Worm (Caenorhabditis elegans): ENCODE data around the gene skr-20.

Gene skr-20

DNA sequence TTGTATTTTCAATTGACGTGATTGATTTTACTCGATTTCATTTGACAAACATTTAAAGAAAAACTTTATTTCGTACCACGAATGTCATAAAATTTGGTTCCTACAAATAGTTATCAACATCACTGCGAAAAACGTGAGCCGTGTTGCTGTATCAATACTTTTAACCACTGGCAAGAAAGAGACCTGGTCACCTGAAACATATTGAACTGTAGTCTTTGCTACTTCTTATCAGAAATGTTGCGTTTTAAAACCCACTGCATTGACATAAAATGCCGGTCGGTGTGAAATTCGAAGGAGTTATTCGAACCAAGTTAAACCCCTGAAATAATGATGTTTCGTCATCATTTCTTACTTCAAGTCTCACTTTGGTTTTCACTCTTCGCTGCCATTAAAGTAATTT, 24.3 kb upstream of the skr-20 start (continued):
- TF ChIP-seq nhr-28 (tag; optimal IDR thresholded peaks at IDR 0.05), result peak; percentile 52
- no peak for TF ChIP-seq daf-19 (GFP tag; conservative IDR thresholded peaks at IDR 0.05)

DNA sequence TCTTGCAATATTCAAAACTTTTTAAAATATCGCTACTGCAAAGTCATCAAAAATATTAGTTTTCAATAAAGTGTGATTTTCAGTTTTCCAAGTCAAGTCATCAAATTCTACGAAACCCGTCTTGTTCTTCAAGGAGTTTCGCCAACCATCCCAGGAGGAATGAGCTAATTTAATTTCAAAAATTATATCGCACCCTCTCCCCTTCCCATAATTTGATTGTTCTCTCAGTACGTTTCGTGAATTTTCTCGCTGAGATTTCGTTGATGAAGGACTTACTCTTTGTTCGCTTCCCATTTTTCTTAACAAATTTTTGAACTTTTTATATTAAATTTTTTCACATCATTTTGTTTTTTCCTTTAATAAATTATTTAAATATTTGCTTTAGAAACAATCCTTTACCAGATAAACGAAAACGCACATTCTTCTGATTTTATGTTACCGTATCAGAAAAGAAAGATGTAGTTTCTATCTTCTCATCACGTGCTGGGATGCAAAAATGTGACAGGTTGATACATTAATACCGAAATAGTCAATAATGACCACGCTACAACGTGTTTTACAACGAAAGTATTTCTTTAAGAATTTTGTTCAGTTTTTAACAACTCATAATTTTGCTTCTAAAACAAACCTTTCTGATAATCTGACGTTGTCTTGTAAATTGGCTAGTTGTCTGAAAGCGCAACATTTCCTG, 23.5 kb upstream of the skr-20 start:
- no peak for TF ChIP-seq daf-8 (GFP tag; IDR thresholded peaks at IDR 0.05)
- peak; percentile 52 for TF ChIP-seq dmd-6 (GFP tag; IDR thresholded peaks at IDR 0.05)
- TF ChIP-seq fkh-10 (GFP tag; optimal IDR thresholded peaks at IDR 0.05), result no peak
- no peak for TF ChIP-seq nhr-41 (GFP tag; IDR thresholded peaks at IDR 0.05)
- peak; percentile 85 for TF ChIP-seq ces-1 (GFP tag; optimal IDR thresholded peaks at IDR 0.05)
- peak; percentile 33 for TF ChIP-seq hlh-11 (tag; optimal IDR thresholded peaks at IDR 0.05)
- peak in 1 of 2 experiments; percentile 45 for TF ChIP-seq mdl-1 (tag; optimal IDR thresholded peaks at IDR 0.05)
- TF ChIP-seq lin-38 (GFP tag; IDR thresholded peaks at IDR 0.05), result no peak
- TF ChIP-seq skn-1 (tag; optimal IDR thresholded peaks at IDR 0.05), result no peak
- peak in 1 of 2 experiments; percentile 3 for TF ChIP-seq unc-62 (GFP tag; optimal IDR thresholded peaks at IDR 0.05 in 1 of 2)
- TF ChIP-seq unc-62 (tag; optimal IDR thresholded peaks at IDR 0.05), result no peak
- TF ChIP-seq dve-1 (tag; optimal IDR thresholded peaks at IDR 0.05; ENCODE audit: insufficient read depth), result peak; percentile 67
- TF ChIP-seq gei-8 (GFP tag; optimal IDR thresholded peaks at IDR 0.05), result no peak
- no peak for TF ChIP-seq F10B5.3 (tag; optimal IDR thresholded peaks at IDR 0.05)
- peak; percentile 29 for TF ChIP-seq T20F7.1 (GFP tag; optimal IDR thresholded peaks at IDR 0.05)
- TF ChIP-seq hlh-30 (tag; optimal IDR thresholded peaks at IDR 0.05; ENCODE audit: insufficient read depth), result peak; percentile 71
- no peak for TF ChIP-seq saeg-2 (GFP tag; IDR thresholded peaks at IDR 0.05)
- TF ChIP-seq nhr-28 (tag; optimal IDR thresholded peaks at IDR 0.05), result peak; percentile 82
- TF ChIP-seq vab-7 (GFP tag; IDR thresholded peaks at IDR 0.05), result no peak
- TF ChIP-seq ama-1 (optimal IDR thresholded peaks at IDR 0.05), result no peak

DNA sequence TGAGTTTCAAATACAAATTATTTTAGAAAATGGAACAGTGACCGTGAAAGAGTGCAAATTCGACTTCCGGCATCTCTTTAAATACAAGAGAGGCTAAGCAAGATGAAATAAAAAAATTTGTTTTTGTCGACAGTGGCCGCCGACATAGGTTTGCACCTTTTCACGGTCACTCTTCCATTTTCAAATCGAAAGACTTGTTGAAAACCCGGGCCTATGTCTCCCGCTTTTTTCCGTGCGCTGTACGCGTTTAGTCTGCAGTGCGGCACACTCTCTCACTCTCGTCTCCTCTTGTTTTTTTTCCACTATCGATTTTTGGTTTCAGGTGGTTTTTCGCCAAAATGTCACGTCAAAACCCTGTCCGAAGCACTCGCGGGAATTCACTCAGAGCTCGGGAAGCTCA, 21.8 kb upstream of the skr-20 start, which contains the start of gene hpl-1:
Gene hpl-1, plus strand, starts transcription at position 301 of the 400 bp plus-strand sequence.
- TF ChIP-seq attf-4 (tag; optimal IDR thresholded peaks at IDR 0.05), result no peak
- no peak for TF ChIP-seq Y75B8A.6 (GFP tag; IDR thresholded peaks at IDR 0.05)
- no peak for TF ChIP-seq ceh-44 (GFP tag; IDR thresholded peaks at IDR 0.05)
- no peak for TF ChIP-seq mdt-29 (GFP tag; IDR thresholded peaks at IDR 0.05)
- TF ChIP-seq ceh-20 (GFP tag; IDR thresholded peaks at IDR 0.05), result no peak
- no peak for TF ChIP-seq F37D6.2 (tag; optimal IDR thresholded peaks at IDR 0.05)
- no peak for TF ChIP-seq nhr-42 (GFP tag; IDR thresholded peaks at IDR 0.05)
- no peak for TF ChIP-seq unc-130 (GFP tag; optimal IDR thresholded peaks at IDR 0.05)
- TF ChIP-seq vab-7 (GFP tag; IDR thresholded peaks at IDR 0.05), result no peak
- no peak for TF ChIP-seq tag-97 (GFP tag; IDR thresholded peaks at IDR 0.05)
- no peak for TF ChIP-seq dmd-9 (GFP tag; IDR thresholded peaks at IDR 0.05)
- no peak for TF ChIP-seq fos-1 (tag; optimal IDR thresholded peaks at IDR 0.05)
- TF ChIP-seq nhr-111 (GFP tag; optimal IDR thresholded peaks at IDR 0.05), result no peak
- no peak for TF ChIP-seq ceh-28 (tag; optimal IDR thresholded peaks at IDR 0.05)
- TF ChIP-seq madf-9 (GFP tag; conservative IDR thresholded peaks at IDR 0.05), result no peak
- no peak for TF ChIP-seq ces-1 (GFP tag; optimal IDR thresholded peaks at IDR 0.05)
- no peak for TF ChIP-seq nhr-11 (tag; optimal IDR thresholded peaks at IDR 0.05)

DNA sequence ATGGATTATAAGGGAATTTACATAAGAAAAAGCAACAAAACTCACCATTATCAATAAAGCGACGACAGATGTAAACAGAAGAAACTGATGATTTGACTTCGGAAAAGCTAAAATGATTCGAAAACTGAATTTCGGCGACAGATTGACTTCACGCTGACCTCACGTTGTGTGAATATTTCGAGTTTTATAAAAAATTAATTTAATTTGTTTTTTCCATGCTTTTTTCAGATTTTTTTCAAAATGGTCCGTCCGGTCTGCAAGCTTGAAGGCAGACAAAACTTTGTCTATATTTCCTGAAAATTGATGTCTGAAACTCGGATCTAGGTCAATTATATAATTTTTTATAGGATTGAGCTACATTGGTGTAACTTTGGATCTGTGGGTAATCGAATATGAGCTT, 18.9 kb upstream of the skr-20 start, which contains the start of gene K08H2.5:
Gene K08H2.5, minus strand, starts transcription at position 101 of the 400 bp plus-strand sequence.
- TF ChIP-seq Y75B8A.6 (GFP tag; IDR thresholded peaks at IDR 0.05) (no peak), tag-97 (GFP tag; IDR thresholded peaks at IDR 0.05) (no peak), Y105C5A.15 (GFP tag; IDR thresholded peaks at IDR 0.05) (no peak), egl-27 (tag; optimal IDR thresholded peaks at IDR 0.05) (no peak), nhr-48 (tag; optimal IDR thresholded peaks at IDR 0.05) (no peak), nhr-76 (tag; optimal IDR thresholded peaks at IDR 0.05) (no peak), nhr-6 (tag; optimal IDR thresholded peaks at IDR 0.05) (no peak), ceh-82 (tag; optimal IDR thresholded peaks at IDR 0.05) (no peak), attf-4 (tag; optimal IDR thresholded peaks at IDR 0.05) (no peak)

Data from whole organism, L4 larva.